Fruit fly (Drosophila melanogaster) whole organism, wandering third instar larva: ENCODE measurements around the gene Jon25Bi.

Experiments
- Abd-B ChIP-seq: fragments of >200 bp; optimal IDR thresholded peaks from 2 replicates; lab custom pipeline; 2017; ENCODE audit warnings: missing biosample characterization, missing genetic modification characterization
- CG32264 ChIP-seq: fragments of 200-800 bp; sonication (Bioruptor generic); optimal IDR thresholded peaks from 2 replicates; lab custom pipeline; 2016; ENCODE audit warnings: missing biosample characterization, missing genetic modification characterization
- CG9705 ChIP-seq: fragments of 200-800 bp; sonication (Bioruptor generic); optimal IDR thresholded peaks from 2 replicates; lab custom pipeline; 2018; ENCODE audit warnings: missing biosample characterization, mild to moderate bottlenecking, missing genetic modification characterization
- CrebA ChIP-seq: fragments of 200-800 bp; sonication (Bioruptor generic); optimal IDR thresholded peaks from 2 replicates; lab custom pipeline; 2016; ENCODE audit warnings: missing biosample characterization, mild to moderate bottlenecking, missing genetic modification characterization, borderline replicate concordance
- Dfd ChIP-seq: fragments of >200 bp; optimal IDR thresholded peaks from 2 replicates; lab custom pipeline; 2017; ENCODE audit warnings: missing biosample characterization, missing genetic modification characterization
- Dif ChIP-seq: fragments of 200-275, 200-300 bp; sonication (Bioruptor generic); optimal IDR thresholded peaks from 2 replicates; lab custom pipeline; 2018; ENCODE audit warnings: missing biosample characterization, missing genetic modification characterization; ENCODE audit not compliant: partially characterized antibody
- GATAd ChIP-seq: sonication (Bioruptor generic); optimal IDR thresholded peaks from 2 replicates; lab custom pipeline; 2016; ENCODE audit warnings: missing biosample characterization, missing genetic modification characterization
- HLH106 ChIP-seq: fragments of 200-800 bp; optimal IDR thresholded peaks from 3 replicates; lab custom pipeline; 2019; ENCODE audit warnings: missing biosample characterization, mild to moderate bottlenecking, missing genetic modification characterization, moderate library complexity
- Hnf4 ChIP-seq: fragments of 200-800 bp; sonication (Bioruptor generic); optimal IDR thresholded peaks from 2 replicates; lab custom pipeline; 2016; ENCODE audit warnings: missing biosample characterization, mild to moderate bottlenecking, missing genetic modification characterization
- Hr78 ChIP-seq: fragments of >200 bp; optimal IDR thresholded peaks from 2 replicates; lab custom pipeline; 2017; ENCODE audit warnings: missing biosample characterization, missing genetic modification characterization
- Hr83 ChIP-seq: fragments of 200-300 bp; sonication (Bioruptor generic); optimal IDR thresholded peaks from 2 replicates; lab custom pipeline; 2016; ENCODE audit warnings: missing biosample characterization, mild to moderate bottlenecking, missing genetic modification characterization, moderate library complexity; ENCODE audit not compliant: poor library complexity, severe bottlenecking
- Jra ChIP-seq: sonication (Bioruptor generic); optimal IDR thresholded peaks from 2 replicates; lab custom pipeline; 2016; ENCODE audit warnings: missing biosample characterization, missing genetic modification characterization
- Mio ChIP-seq: sonication (Bioruptor generic); optimal IDR thresholded peaks from 2 replicates; lab custom pipeline; 2016; ENCODE audit warnings: missing biosample characterization, missing genetic modification characterization
- Myc ChIP-seq: fragments of >200 bp; optimal IDR thresholded peaks from 2 replicates; lab custom pipeline; 2017
- N ChIP-seq: fragments of >200 bp; optimal IDR thresholded peaks from 2 replicates; lab custom pipeline; 2018; ENCODE audit warnings: missing biosample characterization, missing external identifiers, missing genetic modification characterization
- OdsH ChIP-seq: fragments of 200-800 bp; sonication (Bioruptor generic); optimal IDR thresholded peaks from 2 replicates; lab custom pipeline; 2016; ENCODE audit warnings: missing biosample characterization, mild to moderate bottlenecking, missing genetic modification characterization
- Rel ChIP-seq, 2 experiments: fragments of 200-800 bp; sonication (Bioruptor generic) in 1 of 2; optimal IDR thresholded peaks; 2 replicates in 1 of 2; 3 replicates in 1 of 2; lab custom pipeline; 2016 to 2019; ENCODE audit warnings: mild to moderate bottlenecking in 2 of 2, missing biosample characterization in 2 of 2, missing genetic modification characterization in 2 of 2, moderate library complexity in 1 of 2
- Sp1 ChIP-seq: fragments of 200-800 bp; sonication (Bioruptor generic); optimal IDR thresholded peaks from 3 replicates; lab custom pipeline; 2019; ENCODE audit warnings: missing biosample characterization, mild to moderate bottlenecking, missing genetic modification characterization, moderate library complexity
- Vsx2 ChIP-seq: fragments of 200-300, 225-300 bp; sonication (Bioruptor generic); optimal IDR thresholded peaks from 2 replicates; lab custom pipeline; 2018; ENCODE audit warnings: missing biosample characterization, missing genetic modification characterization; ENCODE audit not compliant: partially characterized antibody
- br ChIP-seq: fragments of 200-800 bp; sonication (Bioruptor generic); optimal IDR thresholded peaks from 2 replicates; lab custom pipeline; 2016; ENCODE audit warnings: missing biosample characterization, missing genetic modification characterization
- brk ChIP-seq: fragments of 200-800 bp; sonication (Bioruptor generic); optimal IDR thresholded peaks from 2 replicates; lab custom pipeline; 2016; ENCODE audit warnings: missing biosample characterization, mild to moderate bottlenecking, missing genetic modification characterization
- dl ChIP-seq, 2 experiments: fragments of 175-275, 200-275 bp in 1 of 2; fragments of 200-275 bp in 1 of 2; sonication (Bioruptor generic); optimal IDR thresholded peaks; lab custom pipeline; 2018; ENCODE audit warnings: mild to moderate bottlenecking in 2 of 2, missing biosample characterization in 2 of 2, missing genetic modification characterization in 2 of 2, moderate library complexity in 2 of 2; ENCODE audit not compliant: partially characterized antibody in 2 of 2, insufficient read depth in 1 of 2
- dmrt93B ChIP-seq: fragments of 200-800 bp; sonication (Bioruptor generic); optimal IDR thresholded peaks from 2 replicates; lab custom pipeline; 2018; ENCODE audit warnings: missing biosample characterization, mild to moderate bottlenecking, missing genetic modification characterization
- dsf ChIP-seq: sonication (Bioruptor generic); optimal IDR thresholded peaks from 2 replicates; lab custom pipeline; 2016; ENCODE audit warnings: missing biosample characterization, missing genetic modification characterization, borderline replicate concordance
- ey ChIP-seq: fragments of 200-800 bp; sonication (Bioruptor generic); optimal IDR thresholded peaks from 2 replicates; lab custom pipeline; 2016; ENCODE audit warnings: missing biosample characterization, missing genetic modification characterization
- foxo ChIP-seq, 2 experiments: fragments of 200-800 bp; sonication (Bioruptor generic); optimal IDR thresholded peaks; 2 replicates in 1 of 2; 3 replicates in 1 of 2; lab custom pipeline; 2016 to 2017; ENCODE audit warnings: missing biosample characterization in 2 of 2, missing genetic modification characterization in 2 of 2
- fru ChIP-seq: fragments of 200-800 bp; sonication (Bioruptor generic); optimal IDR thresholded peaks from 3 replicates; lab custom pipeline; 2016; ENCODE audit warnings: missing biosample characterization, mild to moderate bottlenecking, missing genetic modification characterization
- h ChIP-seq: fragments of 200-800 bp; sonication (Bioruptor generic); optimal IDR thresholded peaks from 3 replicates; lab custom pipeline; 2016; ENCODE audit warnings: missing biosample characterization, mild to moderate bottlenecking, missing genetic modification characterization
- jim ChIP-seq: fragments of 175-275, 200-325 bp; sonication (Bioruptor generic); optimal IDR thresholded peaks from 2 replicates; lab custom pipeline; 2016; ENCODE audit warnings: missing biosample characterization, mild to moderate bottlenecking, missing genetic modification characterization
- lola ChIP-seq: fragments of >200 bp; optimal IDR thresholded peaks from 2 replicates; lab custom pipeline; 2017; ENCODE audit warnings: missing biosample characterization, missing genetic modification characterization
- pan ChIP-seq: fragments of >200 bp; optimal IDR thresholded peaks from 2 replicates; lab custom pipeline; 2017
- psq ChIP-seq: fragments of 200-800 bp; sonication (Bioruptor generic); optimal IDR thresholded peaks from 3 replicates; lab custom pipeline; 2017; ENCODE audit warnings: missing biosample characterization, mild to moderate bottlenecking, missing genetic modification characterization, moderate library complexity
- rgr ChIP-seq: fragments of 200-800 bp; sonication (Bioruptor generic); optimal IDR thresholded peaks from 3 replicates; lab custom pipeline; 2016; ENCODE audit warnings: missing biosample characterization, mild to moderate bottlenecking, missing genetic modification characterization
- sage ChIP-seq: fragments of 200-800 bp; sonication (Bioruptor generic); optimal IDR thresholded peaks from 2 replicates; lab custom pipeline; 2016; ENCODE audit warnings: missing biosample characterization, mild to moderate bottlenecking, missing genetic modification characterization
- sv ChIP-seq: fragments of 200-800 bp; sonication (Bioruptor generic); optimal IDR thresholded peaks from 3 replicates; lab custom pipeline; 2016; ENCODE audit warnings: missing biosample characterization, missing genetic modification characterization
- tai ChIP-seq: sonication (Bioruptor generic); optimal IDR thresholded peaks from 2 replicates; lab custom pipeline; 2016; ENCODE audit warnings: missing biosample characterization, missing genetic modification characterization
- usp ChIP-seq: fragments of >200 bp; optimal IDR thresholded peaks from 2 replicates; lab custom pipeline; 2017; ENCODE audit warnings: missing biosample characterization, missing genetic modification characterization
- woc ChIP-seq: sonication (Bioruptor generic); optimal IDR thresholded peaks from 2 replicates; lab custom pipeline; 2016; ENCODE audit warnings: missing biosample characterization, mild to moderate bottlenecking, missing genetic modification characterization

Jon25Bi gene

dm6 chr2L:5000287-5000871 is 45.4 kb upstream of the Jon25Bi start:
- TF ChIP-seq Mio (peak; percentile 6), woc (GFP tag; lab: Kevin White, UChicago) (peak; percentile 96), Abd-B (no peak), brk (GFP tag; lab: Kevin White, UChicago) (peak; percentile 71), N (no peak), fru (peak; percentile 95), Dfd (GFP tag; lab: Kevin White, UChicago) (no peak), tai (GFP tag; lab: Kevin White, UChicago) (peak; percentile 84), sv (GFP tag; lab: Kevin White, UChicago) (peak; percentile 64), Hr83 (no peak), pan (lab: Kevin White, UChicago) (no peak), HLH106 (peak; percentile 89), ey (peak; percentile 91), h (peak; percentile 92), Hr78 (GFP tag; lab: Kevin White, UChicago) (no peak), CG9705 (peak; percentile 76), Myc (no peak), GATAd (GFP tag; lab: Kevin White, UChicago) (no peak), OdsH (GFP tag; lab: Kevin White, UChicago) (peak; percentile 88), Jra (peak; percentile 82), dsf (peak; percentile 51), Hnf4 (GFP tag; lab: Kevin White, UChicago) (peak; percentile 85), Vsx2 (GFP tag; lab: Kevin White, UChicago) (no peak), Dif (GFP tag; lab: Kevin White, UChicago) (peak; percentile 21), lola (GFP tag; lab: Kevin White, UChicago) (no peak), usp (GFP tag; lab: Kevin White, UChicago) (no peak), foxo (GFP tag; optimal IDR thresholded peaks at IDR 0.05; lab: Kevin White, UChicago) (peak; percentile 52 to 88), Sp1 (peak; percentile 96), psq (GFP tag; lab: Kevin White, UChicago) (peak; percentile 89), dl (GFP tag; optimal IDR thresholded peaks at IDR 0.05; lab: Kevin White, UChicago; ENCODE audit: insufficient read depth in 1 of 2, partially characterized antibody in 2 of 2) (no peak), jim (GFP tag; lab: Kevin White, UChicago) (no peak), br (GFP tag; lab: Kevin White, UChicago) (peak; percentile 93), rgr (GFP tag; lab: Kevin White, UChicago) (peak; percentile 85), CrebA (no peak), CG32264 (peak; percentile 76), Rel (GFP tag; optimal IDR thresholded peaks at IDR 0.05; lab: Kevin White, UChicago) (peak; percentile 63), Rel (tag; optimal IDR thresholded peaks at IDR 0.05; lab: Kevin White, UChicago) (peak; percentile 62), dmrt93B (GFP tag; lab: Kevin White, UChicago) (peak; percentile 73), sage (peak; percentile 69)

dm6 chr2L:4999389-5000032 is 44.6 kb upstream of the Jon25Bi start:
- TF ChIP-seq sage (no peak), Dfd (GFP tag; lab: Kevin White, UChicago) (no peak), foxo (GFP tag; optimal IDR thresholded peaks at IDR 0.05; lab: Kevin White, UChicago) (peak; percentile 24 to 84), dsf (no peak), GATAd (GFP tag; lab: Kevin White, UChicago) (no peak), woc (GFP tag; lab: Kevin White, UChicago) (no peak), dl (GFP tag; optimal IDR thresholded peaks at IDR 0.05; lab: Kevin White, UChicago; ENCODE audit: insufficient read depth in 1 of 2, partially characterized antibody in 2 of 2) (no peak), Hr78 (GFP tag; lab: Kevin White, UChicago) (no peak), Sp1 (peak; percentile 49), Abd-B (no peak), dmrt93B (GFP tag; lab: Kevin White, UChicago) (peak; percentile 23), psq (GFP tag; lab: Kevin White, UChicago) (peak; percentile 7), fru (peak; percentile 73), brk (GFP tag; lab: Kevin White, UChicago) (peak; percentile 25), Hr83 (no peak), CG9705 (peak; percentile 27), Dif (GFP tag; lab: Kevin White, UChicago) (no peak), OdsH (GFP tag; lab: Kevin White, UChicago) (peak; percentile 59), tai (GFP tag; lab: Kevin White, UChicago) (peak; percentile 73), CrebA (peak; percentile 44), sv (GFP tag; lab: Kevin White, UChicago) (peak; percentile 26), Rel (GFP tag; optimal IDR thresholded peaks at IDR 0.05; lab: Kevin White, UChicago) (no peak), Rel (tag; optimal IDR thresholded peaks at IDR 0.05; lab: Kevin White, UChicago) (peak; percentile 7), CG32264 (peak; percentile 56), Jra (no peak), jim (GFP tag; lab: Kevin White, UChicago) (no peak), Hnf4 (GFP tag; lab: Kevin White, UChicago) (peak; percentile 75), Vsx2 (GFP tag; lab: Kevin White, UChicago) (no peak), Myc (no peak), h (peak; percentile 85), rgr (GFP tag; lab: Kevin White, UChicago) (peak; percentile 81), usp (GFP tag; lab: Kevin White, UChicago) (no peak), ey (peak; percentile 81), Mio (peak; percentile 49), br (GFP tag; lab: Kevin White, UChicago) (peak; percentile 79), N (no peak), lola (GFP tag; lab: Kevin White, UChicago) (no peak), pan (lab: Kevin White, UChicago) (no peak), HLH106 (peak; percentile 79)
- TF ChIP-seq, all 38 proteins: peak for 20
